Worm (Caenorhabditis elegans) whole organism, midembryonic: ENCODE data around the gene C41H7.9.
A peak's percentile ranks its signal among the peaks of the same experiment; 100 is the strongest.
"Not testable (repeated sequence)": the region's sequence is repeated elsewhere in the genome, so short reads cannot be mapped to it uniquely, and the experiment has no call there.

Source experiments
- T22C8.4 ChIP-seq: fragments of 200-800 bp; sonication (Bioruptor generic); IDR thresholded peaks from 2 replicates; pipeline ENCODE4 v1.3.6; 2022; ENCODE audit warnings: missing genetic modification characterization, missing compliant biosample characterization
- cog-1 ChIP-seq: sonication (generic microtip); optimal IDR thresholded peaks from 2 replicates; lab custom pipeline; 2016; ENCODE audit warnings: missing genetic modification characterization, missing compliant biosample characterization
- flt-1 ChIP-seq: fragments of 200-800 bp; sonication (Bioruptor generic); IDR thresholded peaks from 2 replicates; pipeline ENCODE4 v1.3.6; 2022; ENCODE audit warnings: missing genetic modification characterization, missing compliant biosample characterization
- klf-2 ChIP-seq: fragments of 200-800 bp; sonication (Bioruptor generic); conservative IDR thresholded peaks from 2 replicates; pipeline ENCODE4 v1.3.6; 2022; ENCODE audit warnings: missing genetic modification reagents, missing genetic modification characterization, missing compliant biosample characterization
- med-1 ChIP-seq: sonication (generic microtip); optimal IDR thresholded peaks from 2 replicates; lab custom pipeline; 2017; ENCODE audit warnings: missing genetic modification characterization, mild to moderate bottlenecking, missing compliant biosample characterization, antibody characterized with exemption, missing genetic modification reagents; ENCODE audit not compliant: insufficient read depth
- ref-1 ChIP-seq: fragments of 200-800 bp; sonication (Bioruptor generic); conservative IDR thresholded peaks from 2 replicates; pipeline ENCODE4 v1.3.6; 2022; ENCODE audit warnings: missing genetic modification reagents, missing genetic modification characterization, missing compliant biosample characterization
- tab-1 ChIP-seq: fragments of 200-800 bp; sonication (Bioruptor generic); IDR thresholded peaks from 2 replicates; pipeline ENCODE4 v1.3.6; 2022; ENCODE audit warnings: missing genetic modification characterization, missing compliant biosample characterization
- ztf-23 ChIP-seq: fragments of 200-800 bp; sonication (Bioruptor generic); IDR thresholded peaks from 2 replicates; pipeline ENCODE4 v1.3.6; 2022; ENCODE audit warnings: missing genetic modification reagents, missing genetic modification characterization, missing compliant biosample characterization
- ztf-29 ChIP-seq: fragments of 200-800 bp; sonication (Bioruptor generic); IDR thresholded peaks from 2 replicates; pipeline ENCODE4 v1.3.6; 2022; ENCODE audit warnings: missing genetic modification reagents, missing genetic modification characterization, missing compliant biosample characterization

Gene C41H7.9

ce11 chrII:3034914-3035313, 22.9 kb upstream of the C41H7.9 start:
- TF ChIP-seq T22C8.4 (GFP tag; lab: Robert Waterston, UW) (0 out of 2 replicates have a peak, but pooled peaks have one; percentile 30), med-1 (GFP tag; lab: Kevin White, UChicago) (no peak)

ce11 chrII:3032480-3032879, 20.4 kb upstream of the C41H7.9 start, which contains the start of gene B0454.6:
Gene B0454.6, plus strand, starts transcription at chrII:3032780.
- TF ChIP-seq ztf-23, T22C8.4, ztf-29 (GFP tag; lab: Robert Waterston, UW): not testable (repeated sequence)

- no peak for TF ChIP-seq ref-1 (GFP tag; lab: Robert Waterston, UW)
- TF ChIP-seq cog-1, result no peak
- no peak for TF ChIP-seq T22C8.4 (GFP tag; lab: Robert Waterston, UW)
- no peak for TF ChIP-seq ztf-29 (GFP tag; lab: Robert Waterston, UW)
- no peak for TF ChIP-seq med-1 (GFP tag; lab: Kevin White, UChicago)
- TF ChIP-seq flt-1 (GFP tag; lab: Robert Waterston, UW), result no peak
- no peak for TF ChIP-seq ztf-23 (GFP tag; lab: Robert Waterston, UW)
- TF ChIP-seq klf-2 (GFP tag; lab: Robert Waterston, UW), result no peak
- no peak for TF ChIP-seq tab-1 (GFP tag; lab: Robert Waterston, UW)
These were observed 18.4 kb upstream of the C41H7.9 start for ce11 chrII:3030416-3030815.

ce11 chrII:3028264-3028663, 16.2 kb upstream of the C41H7.9 start:
- TF ChIP-seq med-1 (GFP tag; lab: Kevin White, UChicago) (no peak), flt-1 (GFP tag; lab: Robert Waterston, UW) (no peak), ref-1 (GFP tag; lab: Robert Waterston, UW) (no peak)

- TF ChIP-seq med-1 (GFP tag; lab: Kevin White, UChicago), result no peak
- no peak for TF ChIP-seq ref-1 (GFP tag; lab: Robert Waterston, UW)
- TF ChIP-seq T22C8.4 (GFP tag; lab: Robert Waterston, UW), result no peak
- no peak for TF ChIP-seq flt-1 (GFP tag; lab: Robert Waterston, UW)
- TF ChIP-seq cog-1, result no peak
- TF ChIP-seq klf-2 (GFP tag; lab: Robert Waterston, UW), result no peak
- TF ChIP-seq tab-1 (GFP tag; lab: Robert Waterston, UW), result no peak
- no peak for TF ChIP-seq ztf-29 (GFP tag; lab: Robert Waterston, UW)
- TF ChIP-seq ztf-23 (GFP tag; lab: Robert Waterston, UW), result no peak
These were observed 12.6 kb upstream of the C41H7.9 start for ce11 chrII:3024655-3025054.

- TF ChIP-seq T22C8.4 (GFP tag; lab: Robert Waterston, UW), result no peak
- TF ChIP-seq cog-1, result no peak
- TF ChIP-seq ref-1 (GFP tag; lab: Robert Waterston, UW), result no peak
- TF ChIP-seq tab-1 (GFP tag; lab: Robert Waterston, UW), result no peak
- TF ChIP-seq ztf-29 (GFP tag; lab: Robert Waterston, UW), result no peak
- TF ChIP-seq klf-2 (GFP tag; lab: Robert Waterston, UW), result no peak
- TF ChIP-seq ztf-23 (GFP tag; lab: Robert Waterston, UW), result no peak
- TF ChIP-seq med-1 (GFP tag; lab: Kevin White, UChicago), result no peak
- no peak for TF ChIP-seq flt-1 (GFP tag; lab: Robert Waterston, UW)
These were observed 11.4 kb upstream of the C41H7.9 start, which contains the start of gene clec-2 for ce11 chrII:3023381-3023935. Gene clec-2, minus strand, starts transcription at chrII:3023431.

ce11 chrII:3020899-3021298, 8.9 kb upstream of the C41H7.9 start:
- TF ChIP-seq klf-2 (GFP tag; lab: Robert Waterston, UW), result no peak
- TF ChIP-seq med-1 (GFP tag; lab: Kevin White, UChicago), result no peak
- TF ChIP-seq T22C8.4 (GFP tag; lab: Robert Waterston, UW), result no peak
- TF ChIP-seq ref-1 (GFP tag; lab: Robert Waterston, UW), result no peak
- no peak for TF ChIP-seq ztf-23 (GFP tag; lab: Robert Waterston, UW)
- TF ChIP-seq cog-1, result no peak
- TF ChIP-seq ztf-29 (GFP tag; lab: Robert Waterston, UW), result no peak
- no peak for TF ChIP-seq tab-1 (GFP tag; lab: Robert Waterston, UW)
- no peak for TF ChIP-seq flt-1 (GFP tag; lab: Robert Waterston, UW)

ce11 chrII:3019807-3020206, 7.8 kb upstream of the C41H7.9 start, which contains the start of gene clec-3:
Gene clec-3, minus strand, starts transcription at chrII:3019907.
- TF ChIP-seq ztf-23 (GFP tag; lab: Robert Waterston, UW) (no peak), klf-2 (GFP tag; lab: Robert Waterston, UW) (no peak)

- TF ChIP-seq med-1 (GFP tag; lab: Kevin White, UChicago) (no peak), flt-1 (GFP tag; lab: Robert Waterston, UW) (0 out of 2 replicates have a peak, but pooled peaks have one; percentile 2), ref-1 (GFP tag; lab: Robert Waterston, UW) (no peak)
These were observed 2.3 kb upstream of the C41H7.9 start, which contains the start of gene C41H7.2 for ce11 chrII:3014196-3014849. Gene C41H7.2, plus strand, starts transcription at chrII:3014817.

ce11 chrII:3008400-3008799, 3.6 kb downstream of the C41H7.9 start, which contains the start of gene sdz-5:
Gene sdz-5, plus strand, starts transcription at chrII:3008700.
- no peak for TF ChIP-seq flt-1 (GFP tag; lab: Robert Waterston, UW)
- no peak for TF ChIP-seq ztf-29 (GFP tag; lab: Robert Waterston, UW)
- no peak for TF ChIP-seq ref-1 (GFP tag; lab: Robert Waterston, UW)
- no peak for TF ChIP-seq klf-2 (GFP tag; lab: Robert Waterston, UW)
- no peak for TF ChIP-seq med-1 (GFP tag; lab: Kevin White, UChicago)
- no peak for TF ChIP-seq tab-1 (GFP tag; lab: Robert Waterston, UW)
- no peak for TF ChIP-seq ztf-23 (GFP tag; lab: Robert Waterston, UW)
- no peak for TF ChIP-seq cog-1
- no peak for TF ChIP-seq T22C8.4 (GFP tag; lab: Robert Waterston, UW)
